Fruit fly (Drosophila melanogaster) whole organism, embryonic: ENCODE data around the gene prd.

Experiments
- Aef1 ChIP-seq: fragments of 200-800 bp; sonication (Bioruptor generic); IDR thresholded peaks from 3 replicates; pipeline ENCODE4 v1.3.6; 2022; ENCODE audit warnings: missing biosample characterization, missing genetic modification characterization
- CG10654 ChIP-seq: fragments of 200-800 bp; sonication (Bioruptor generic); optimal IDR thresholded peaks from 2 replicates; lab custom pipeline; 2016; ENCODE audit warnings: missing biosample characterization, missing genetic modification characterization
- CG13624 ChIP-seq: fragments of 200-800 bp; sonication (Bioruptor generic); optimal IDR thresholded peaks from 2 replicates; lab custom pipeline; 2016; ENCODE audit warnings: missing biosample characterization, missing genetic modification characterization
- CG14014 ChIP-seq: fragments of 200-800 bp; sonication (Bioruptor generic); IDR thresholded peaks from 2 replicates; pipeline ENCODE4 v1.3.6; 2022; ENCODE audit warnings: missing biosample characterization, missing genetic modification characterization
- CG16813 ChIP-seq: fragments of 200-800 bp; sonication (Bioruptor generic); IDR thresholded peaks from 3 replicates; pipeline ENCODE4 v1.3.6; 2022; ENCODE audit warnings: missing biosample characterization, missing genetic modification characterization; ENCODE audit not compliant: partially characterized antibody
- CG17385 ChIP-seq: fragments of 200-800 bp; sonication (Bioruptor generic); optimal IDR thresholded peaks from 3 replicates; lab custom pipeline; 2018; ENCODE audit warnings: missing biosample characterization, mild to moderate bottlenecking, missing genetic modification characterization
- CG17802 ChIP-seq: fragments of 200-800 bp; sonication (Bioruptor generic); optimal IDR thresholded peaks from 2 replicates; lab custom pipeline; 2018; ENCODE audit warnings: missing biosample characterization, mild to moderate bottlenecking, missing genetic modification characterization, moderate library complexity
- CG2889 ChIP-seq: fragments of 200-800 bp; sonication (Bioruptor generic); IDR thresholded peaks from 3 replicates; pipeline ENCODE4 v1.3.6; 2022; ENCODE audit warnings: missing biosample characterization, missing genetic modification characterization
- CG31388 ChIP-seq: fragments of 200-800 bp; sonication (Bioruptor generic); optimal IDR thresholded peaks from 2 replicates; lab custom pipeline; 2016; ENCODE audit warnings: missing biosample characterization, missing genetic modification characterization
- CG4617 ChIP-seq: fragments of 200-800 bp; sonication (Bioruptor generic); optimal IDR thresholded peaks from 3 replicates; lab custom pipeline; 2016; ENCODE audit warnings: missing biosample characterization, missing genetic modification characterization, borderline replicate concordance
- CG8478 ChIP-seq: fragments of >200 bp; optimal IDR thresholded peaks from 2 replicates; lab custom pipeline; 2018
- Dbx ChIP-seq: fragments of 200-800 bp; sonication (Bioruptor generic); IDR thresholded peaks from 3 replicates; pipeline ENCODE4 v1.3.6; 2022; ENCODE audit warnings: missing biosample characterization, missing genetic modification characterization
- Dll ChIP-seq: fragments of 200-800 bp; sonication (Bioruptor generic); IDR thresholded peaks from 4 replicates; pipeline ENCODE4 v1.3.6; 2022; ENCODE audit warnings: missing biosample characterization, missing genetic modification characterization; ENCODE audit not compliant: partially characterized antibody
- Dp ChIP-seq: fragments of 200-800 bp; sonication (Bioruptor generic); optimal IDR thresholded peaks from 2 replicates; lab custom pipeline; 2018; ENCODE audit warnings: missing biosample characterization, mild to moderate bottlenecking, missing genetic modification characterization, moderate library complexity
- HLH54F ChIP-seq: fragments of 200-800 bp; sonication (Bioruptor generic); optimal IDR thresholded peaks from 3 replicates; lab custom pipeline; 2016; ENCODE audit warnings: missing biosample characterization, missing genetic modification characterization
- HmgZ ChIP-seq: fragments of 200-800 bp; sonication (Bioruptor generic); optimal IDR thresholded peaks from 2 replicates; lab custom pipeline; 2018; ENCODE audit warnings: missing biosample characterization, mild to moderate bottlenecking, missing genetic modification characterization
- Hr51 ChIP-seq, 2 experiments: fragments of 200-800 bp; sonication (Bioruptor generic); optimal IDR thresholded peaks; 2 replicates in 1 of 2; 3 replicates in 1 of 2; lab custom pipeline; 2016 to 2018; ENCODE audit warnings: missing biosample characterization in 2 of 2, missing genetic modification characterization in 2 of 2, mild to moderate bottlenecking in 1 of 2, moderate library complexity in 1 of 2
- Ptx1 ChIP-seq: fragments of 200-800 bp; sonication (Bioruptor generic); IDR thresholded peaks from 2 replicates; pipeline ENCODE4 v1.3.6; 2022; ENCODE audit warnings: missing biosample characterization, missing genetic modification characterization
- Sox102F ChIP-seq: fragments of 200-800 bp; sonication (Bioruptor generic); optimal IDR thresholded peaks from 2 replicates; lab custom pipeline; 2018; ENCODE audit warnings: missing biosample characterization, mild to moderate bottlenecking, missing genetic modification characterization, moderate library complexity
- amos ChIP-seq: fragments of 200-800 bp; sonication (Bioruptor generic); IDR thresholded peaks from 2 replicates; pipeline ENCODE4 v1.3.6; 2022; ENCODE audit warnings: missing biosample characterization, missing genetic modification characterization; ENCODE audit not compliant: partially characterized antibody
- ato ChIP-seq: fragments of 200-800 bp; sonication (Bioruptor generic); IDR thresholded peaks from 2 replicates; pipeline ENCODE4 v1.3.6; 2022; ENCODE audit warnings: missing biosample characterization, missing genetic modification characterization; ENCODE audit not compliant: partially characterized antibody
- bbx ChIP-seq: fragments of 200-800 bp; sonication (Bioruptor generic); IDR thresholded peaks from 2 replicates; pipeline ENCODE4 v1.3.6; 2022; ENCODE audit warnings: missing biosample characterization, missing genetic modification characterization; ENCODE audit not compliant: partially characterized antibody
- bsh ChIP-seq, 2 experiments: fragments of 200-800 bp; sonication (Bioruptor generic); optimal IDR thresholded peaks; 2 replicates each; lab custom pipeline; 2017 to 2018; ENCODE audit warnings: mild to moderate bottlenecking in 2 of 2, missing biosample characterization in 2 of 2, missing genetic modification characterization in 2 of 2, moderate library complexity in 1 of 2
- lola ChIP-seq, 3 experiments: fragments of >200 bp in 2 of 3; fragments of 200-800 bp in 1 of 3; sonication (Bioruptor generic) in 1 of 3; optimal IDR thresholded peaks; 2 replicates each; lab custom pipeline; 2017 to 2019; ENCODE audit warnings: missing biosample characterization in 3 of 3, missing genetic modification characterization in 3 of 3, mild to moderate bottlenecking in 1 of 3, moderate library complexity in 1 of 3
- maf-S ChIP-seq: fragments of 200-800 bp; sonication (Bioruptor generic); optimal IDR thresholded peaks from 2 replicates; lab custom pipeline; 2016; ENCODE audit warnings: missing biosample characterization, missing genetic modification characterization
- sd ChIP-seq: fragments of 200-800 bp; sonication (Bioruptor generic); optimal IDR thresholded peaks from 3 replicates; lab custom pipeline; 2018; ENCODE audit warnings: missing biosample characterization, mild to moderate bottlenecking, missing genetic modification characterization, moderate library complexity
- twi ChIP-seq: fragments of 200-800 bp; optimal IDR thresholded peaks from 2 replicates; lab custom pipeline; 2019; ENCODE audit warnings: missing biosample characterization, mild to moderate bottlenecking, missing genetic modification characterization, moderate library complexity

Gene prd

DNA sequence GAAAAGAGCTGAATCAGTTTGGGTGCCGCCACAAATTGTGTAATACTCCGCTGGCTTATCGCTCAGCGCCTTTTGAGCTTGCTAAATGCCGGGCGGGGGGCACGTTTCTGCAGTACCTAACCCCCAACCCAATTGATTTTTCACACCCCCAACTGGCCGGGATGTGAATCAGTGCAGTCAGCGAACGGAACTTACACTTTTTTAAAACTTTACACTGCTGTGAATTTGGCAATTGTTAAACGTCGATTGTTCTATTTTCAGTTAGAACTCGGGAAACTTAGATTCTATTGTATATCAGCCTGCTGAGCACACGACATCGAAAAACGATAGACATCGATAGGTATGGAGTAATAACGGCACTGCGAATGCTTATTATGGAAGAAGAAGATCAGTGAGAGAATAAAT lies 47.4 kb downstream of the prd start, which contains the start of gene Tom70 (continued):
- TF ChIP-seq ato (GFP tag; lab: Robert Waterston, UW): 0 out of 2 replicates have a peak, but pooled peaks have one; percentile 21
- TF ChIP-seq HLH54F (GFP tag; lab: Kevin White, UChicago): no peak
- TF ChIP-seq amos (GFP tag; lab: Robert Waterston, UW): peak; percentile 54; the same call in 1 of the 2 replicates
- TF ChIP-seq Ptx1: no peak
- TF ChIP-seq bsh (GFP tag; optimal IDR thresholded peaks at IDR 0.05; lab: Kevin White, UChicago): no peak
- TF ChIP-seq Hr51 (GFP tag; optimal IDR thresholded peaks at IDR 0.05; lab: Kevin White, UChicago): no peak
- TF ChIP-seq lola (GFP tag; optimal IDR thresholded peaks at IDR 0.05; lab: Kevin White, UChicago): no peak
- peak; percentile 19 for TF ChIP-seq HmgZ (tag; lab: Kevin White, UChicago)
- no peak for TF ChIP-seq CG14014 (GFP tag; lab: Robert Waterston, UW)
- no peak for TF ChIP-seq CG8478 (lab: Kevin White, UChicago)
- TF ChIP-seq Aef1 (GFP tag; lab: Robert Waterston, UW): no peak
- no peak for TF ChIP-seq sd (tag; lab: Kevin White, UChicago)
- TF ChIP-seq CG17802 (tag; lab: Kevin White, UChicago): no peak
- peak; percentile 51 for TF ChIP-seq CG16813 (GFP tag; lab: Robert Waterston, UW)
- TF ChIP-seq maf-S (GFP tag; lab: Kevin White, UChicago): no peak
- peak; percentile 96 for TF ChIP-seq CG17385 (GFP tag; lab: Kevin White, UChicago)
- TF ChIP-seq Sox102F (GFP tag; lab: Kevin White, UChicago): no peak
- TF ChIP-seq Dp (GFP tag; lab: Kevin White, UChicago): peak; percentile 36
- TF ChIP-seq CG10654 (GFP tag; lab: Kevin White, UChicago): no peak
- TF ChIP-seq Dbx: no peak
- TF ChIP-seq CG13624 (GFP tag; lab: Kevin White, UChicago): peak; percentile 16
- peak; percentile 57 for TF ChIP-seq CG4617 (GFP tag; lab: Kevin White, UChicago)
- peak; percentile 68 for TF ChIP-seq bbx
- TF ChIP-seq Dll (GFP tag; lab: Robert Waterston, UW): peak; percentile 63; the same call in 3 of the 4 replicates
- no peak for TF ChIP-seq twi (tag; lab: Kevin White, UChicago)

DNA sequence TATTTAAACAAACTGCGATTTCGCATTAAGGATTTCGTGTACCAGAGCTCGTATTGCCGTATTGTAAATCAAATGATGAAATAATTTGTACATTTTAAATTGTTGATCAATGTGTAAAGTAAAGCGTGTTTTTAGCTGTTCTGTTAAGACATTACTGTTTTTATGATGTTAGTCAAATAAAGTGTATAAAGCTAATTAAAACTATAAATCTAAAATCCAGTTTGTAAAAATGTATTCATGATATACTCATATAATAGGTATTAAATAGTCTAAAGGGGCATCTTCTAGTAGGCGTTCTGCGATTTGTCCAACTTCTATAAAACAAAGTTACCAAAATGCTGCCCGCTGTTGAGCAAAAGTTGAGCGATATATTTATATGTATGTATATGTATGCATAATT lies 51.7 kb downstream of the prd start, which contains the start of gene CG18788:
Gene CG18788, plus strand, starts transcription at position 301 of the 400 bp plus-strand sequence.
- no peak for TF ChIP-seq CG31388
- TF ChIP-seq CG2889: no peak
